Worm (Caenorhabditis elegans): ENCODE results near the gene C18B10.6.
"Not testable (repeated sequence)": the region's sequence is repeated elsewhere in the genome, so short reads cannot be mapped to it uniquely, and the experiment has no call there.

Gene C18B10.6

DNA sequence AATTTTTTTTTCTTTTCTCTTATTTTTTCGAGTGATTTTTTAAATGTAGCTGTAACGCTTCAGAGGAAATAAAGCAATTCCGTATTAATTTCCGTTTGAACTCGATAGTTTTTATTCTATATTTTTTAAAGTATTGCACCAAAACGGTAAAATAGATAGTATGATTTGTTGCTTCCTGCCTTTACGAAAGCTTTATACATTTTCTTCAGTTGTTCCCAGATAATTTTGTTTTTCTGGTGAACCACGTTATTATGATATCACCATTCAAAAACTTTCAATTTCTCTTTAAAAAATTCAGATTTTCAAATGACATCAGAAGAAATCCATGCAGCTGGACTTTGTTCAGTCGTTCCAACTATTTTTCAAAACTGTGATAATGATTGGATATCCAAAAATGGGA is 34.1 kb upstream of the C18B10.6 start, which contains the start of gene srb-18:
TSS of gene srb-18 (plus strand) at position 301 of the 400 bp plus-strand sequence.
- no peak for TF ChIP-seq ztf-29 (GFP tag; IDR thresholded peaks at IDR 0.05)
- no peak for TF ChIP-seq ztf-23 (GFP tag; IDR thresholded peaks at IDR 0.05)
- TF ChIP-seq cog-1 (tag; optimal IDR thresholded peaks at IDR 0.05) = no peak
- TF ChIP-seq med-1 (GFP tag; optimal IDR thresholded peaks at IDR 0.05; ENCODE audit: insufficient read depth) = no peak
- TF ChIP-seq T22C8.4 (GFP tag; IDR thresholded peaks at IDR 0.05) = no peak
- no peak for TF ChIP-seq tab-1 (GFP tag; IDR thresholded peaks at IDR 0.05)
- TF ChIP-seq flt-1 (GFP tag; IDR thresholded peaks at IDR 0.05) = no peak
- TF ChIP-seq ref-1 (GFP tag; conservative IDR thresholded peaks at IDR 0.05) = no peak
- no peak for TF ChIP-seq klf-2 (GFP tag; conservative IDR thresholded peaks at IDR 0.05)

DNA sequence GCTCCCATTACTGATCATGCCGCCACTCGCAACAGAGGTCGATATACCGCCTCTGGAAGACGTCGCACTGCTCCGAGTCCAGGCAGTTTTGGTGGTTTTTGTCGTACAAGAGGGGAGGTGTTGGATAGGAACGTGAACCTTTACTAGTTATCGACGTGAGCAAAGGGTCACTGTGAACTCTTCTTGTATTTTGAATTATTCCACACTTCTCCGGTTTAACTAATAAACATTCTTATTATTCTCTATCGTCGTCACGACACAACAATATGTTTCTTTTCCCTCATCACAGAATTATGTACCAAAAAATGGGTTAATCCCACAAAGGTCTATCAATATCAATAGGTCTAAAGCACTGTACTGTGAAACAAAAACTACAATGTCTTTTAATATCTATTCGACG is 30.6 kb upstream of the C18B10.6 start, which contains the start of gene nhr-171:
TSS of gene nhr-171 (plus strand) at position 301 of the 400 bp plus-strand sequence.
- not testable (repeated sequence) for TF ChIP-seq cog-1 (tag; optimal IDR thresholded peaks at IDR 0.05); ref-1 (GFP tag; conservative IDR thresholded peaks at IDR 0.05); med-1 (GFP tag; optimal IDR thresholded peaks at IDR 0.05; ENCODE audit: insufficient read depth)

- TF ChIP-seq tab-1 (GFP tag; IDR thresholded peaks at IDR 0.05) (no peak), ref-1 (GFP tag; conservative IDR thresholded peaks at IDR 0.05) (no peak), ztf-23 (GFP tag; IDR thresholded peaks at IDR 0.05) (no peak), ztf-29 (GFP tag; IDR thresholded peaks at IDR 0.05) (no peak), T22C8.4 (GFP tag; IDR thresholded peaks at IDR 0.05) (no peak), klf-2 (GFP tag; conservative IDR thresholded peaks at IDR 0.05) (no peak), flt-1 (GFP tag; IDR thresholded peaks at IDR 0.05) (no peak), med-1 (GFP tag; optimal IDR thresholded peaks at IDR 0.05; ENCODE audit: insufficient read depth) (no peak), cog-1 (tag; optimal IDR thresholded peaks at IDR 0.05) (no peak)
These were observed 27.8 kb upstream of the C18B10.6 start, which contains the start of the genes str-31 and nhr-172 for ce11 chrV:7508566-7509044. Gene str-31, minus strand, starts transcription at chrV:7508666. Gene nhr-172, plus strand, starts transcription at chrV:7508994.

DNA sequence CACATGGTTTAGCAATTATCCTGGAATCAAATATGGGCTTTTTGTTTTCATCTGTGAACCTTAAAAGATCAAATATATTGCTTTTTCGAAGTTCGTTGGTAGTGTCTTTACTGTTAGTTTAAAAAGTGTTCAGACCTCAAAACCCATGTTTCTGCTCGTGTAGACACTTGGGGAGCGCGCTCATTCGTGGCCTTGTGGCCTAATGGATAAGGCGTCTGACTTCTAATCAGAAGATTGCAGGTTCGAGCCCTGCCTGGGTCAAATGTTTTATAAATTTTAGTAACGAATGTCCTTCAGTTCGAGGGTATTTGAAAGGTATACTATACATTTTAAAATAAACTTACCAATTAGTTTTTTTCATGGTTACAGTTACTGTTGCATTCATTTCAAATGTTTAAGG is 25.4 kb upstream of the C18B10.6 start:
- TF ChIP-seq T22C8.4 (GFP tag; IDR thresholded peaks at IDR 0.05) = no peak
- TF ChIP-seq klf-2 (GFP tag; conservative IDR thresholded peaks at IDR 0.05) = no peak
- TF ChIP-seq ztf-29 (GFP tag; IDR thresholded peaks at IDR 0.05) = no peak
- TF ChIP-seq med-1 (GFP tag; optimal IDR thresholded peaks at IDR 0.05; ENCODE audit: insufficient read depth) = no peak
- no peak for TF ChIP-seq ztf-23 (GFP tag; IDR thresholded peaks at IDR 0.05)
- TF ChIP-seq tab-1 (GFP tag; IDR thresholded peaks at IDR 0.05) = no peak
- TF ChIP-seq cog-1 (tag; optimal IDR thresholded peaks at IDR 0.05) = no peak
- TF ChIP-seq flt-1 (GFP tag; IDR thresholded peaks at IDR 0.05) = no peak
- TF ChIP-seq ref-1 (GFP tag; conservative IDR thresholded peaks at IDR 0.05) = no peak

ce11 chrV:7504271-7504670 is 23.4 kb upstream of the C18B10.6 start, which contains the start of gene srh-229:
Gene srh-229, minus strand, starts transcription at chrV:7504371.
- TF ChIP-seq med-1 (GFP tag; optimal IDR thresholded peaks at IDR 0.05; ENCODE audit: insufficient read depth) = no peak
- no peak for TF ChIP-seq ztf-23 (GFP tag; IDR thresholded peaks at IDR 0.05)
- no peak for TF ChIP-seq flt-1 (GFP tag; IDR thresholded peaks at IDR 0.05)
- TF ChIP-seq klf-2 (GFP tag; conservative IDR thresholded peaks at IDR 0.05) = no peak
- no peak for TF ChIP-seq ref-1 (GFP tag; conservative IDR thresholded peaks at IDR 0.05)
- no peak for TF ChIP-seq tab-1 (GFP tag; IDR thresholded peaks at IDR 0.05)
- no peak for TF ChIP-seq T22C8.4 (GFP tag; IDR thresholded peaks at IDR 0.05)
- no peak for TF ChIP-seq cog-1 (tag; optimal IDR thresholded peaks at IDR 0.05)
- no peak for TF ChIP-seq ztf-29 (GFP tag; IDR thresholded peaks at IDR 0.05)

DNA sequence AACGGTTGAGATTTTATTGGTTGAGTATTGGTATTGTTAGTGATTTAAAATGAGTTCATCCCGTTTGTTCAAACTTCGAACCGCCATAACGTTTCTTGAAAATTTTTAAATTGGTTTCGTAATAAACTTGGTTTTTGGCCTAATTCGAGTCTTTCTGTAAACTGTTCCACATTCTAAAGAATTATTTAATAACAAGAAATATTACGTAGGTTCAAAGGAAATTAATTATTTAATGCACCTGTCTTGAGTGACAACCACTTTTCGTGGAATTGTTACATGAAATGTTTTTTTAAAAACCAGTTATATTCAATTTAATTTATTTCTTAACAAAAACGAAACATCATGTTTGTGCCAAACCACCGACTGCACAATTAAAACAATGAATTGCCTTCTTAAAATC is 20.3 kb upstream of the C18B10.6 start:
- TF ChIP-seq med-1 (GFP tag; optimal IDR thresholded peaks at IDR 0.05; ENCODE audit: insufficient read depth) (no peak), klf-2 (GFP tag; conservative IDR thresholded peaks at IDR 0.05) (no peak), cog-1 (tag; optimal IDR thresholded peaks at IDR 0.05) (no peak), ref-1 (GFP tag; conservative IDR thresholded peaks at IDR 0.05) (no peak), tab-1 (GFP tag; IDR thresholded peaks at IDR 0.05) (no peak), ztf-23 (GFP tag; IDR thresholded peaks at IDR 0.05) (no peak), T22C8.4 (GFP tag; IDR thresholded peaks at IDR 0.05) (no peak), flt-1 (GFP tag; IDR thresholded peaks at IDR 0.05) (no peak), ztf-29 (GFP tag; IDR thresholded peaks at IDR 0.05) (no peak)

- no peak for TF ChIP-seq tab-1 (GFP tag; IDR thresholded peaks at IDR 0.05)
These were observed 16.6 kb upstream of the C18B10.6 start, which contains the start of gene srh-79 for ce11 chrV:7497440-7497839. Gene srh-79, plus strand, starts transcription at chrV:7497740.

DNA sequence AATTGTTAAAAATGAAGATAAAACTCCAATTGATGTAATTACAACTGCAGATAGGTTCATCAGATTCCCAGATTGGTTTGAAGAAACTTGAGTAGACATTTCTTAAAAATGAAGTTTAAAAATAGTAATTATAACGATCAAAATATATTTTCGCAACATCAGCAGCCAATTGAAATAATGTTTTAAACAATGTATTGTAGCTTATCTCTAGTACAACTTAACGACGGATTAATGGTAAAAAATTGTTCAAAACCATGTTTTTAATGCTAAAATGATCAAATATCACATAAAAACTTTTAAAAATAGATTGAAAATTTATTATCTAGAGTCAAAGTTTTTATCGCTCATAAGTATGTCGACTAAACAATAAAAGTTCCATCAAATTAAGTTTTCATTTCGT is 14.3 kb upstream of the C18B10.6 start, which contains the start of gene srbc-11:
TSS of gene srbc-11 (minus strand) at position 101 of the 400 bp plus-strand sequence.
- TF ChIP-seq flt-1 (GFP tag; IDR thresholded peaks at IDR 0.05) (no peak), klf-2 (GFP tag; conservative IDR thresholded peaks at IDR 0.05) (no peak), cog-1 (tag; optimal IDR thresholded peaks at IDR 0.05) (no peak), med-1 (GFP tag; optimal IDR thresholded peaks at IDR 0.05; ENCODE audit: insufficient read depth) (no peak), ref-1 (GFP tag; conservative IDR thresholded peaks at IDR 0.05) (no peak), tab-1 (GFP tag; IDR thresholded peaks at IDR 0.05) (no peak), ztf-23 (GFP tag; IDR thresholded peaks at IDR 0.05) (no peak), ztf-29 (GFP tag; IDR thresholded peaks at IDR 0.05) (no peak), T22C8.4 (GFP tag; IDR thresholded peaks at IDR 0.05) (no peak)

DNA sequence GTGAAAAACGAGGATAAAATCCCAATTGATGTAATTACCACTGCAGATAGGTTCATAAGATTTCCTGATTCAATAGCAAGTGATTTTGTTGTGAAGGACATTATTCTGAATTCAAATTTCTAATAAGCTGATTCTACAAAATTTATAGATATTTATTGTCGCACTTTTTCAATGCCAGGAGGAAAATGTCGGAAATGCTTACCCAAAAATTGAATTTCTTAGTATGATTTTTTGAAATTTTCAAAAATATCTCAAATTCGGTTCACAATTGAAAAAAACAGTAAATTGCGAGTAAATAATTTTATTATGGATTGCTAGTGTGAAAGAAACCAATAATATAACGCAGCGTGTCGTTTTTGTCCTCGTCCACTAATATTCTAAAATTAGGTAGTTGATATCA is 12.1 kb upstream of the C18B10.6 start, which contains the start of gene srbc-10:
TSS of gene srbc-10 (minus strand) at position 101 of the 400 bp plus-strand sequence.
- no peak for TF ChIP-seq tab-1 (GFP tag; IDR thresholded peaks at IDR 0.05)
- no peak for TF ChIP-seq cog-1 (tag; optimal IDR thresholded peaks at IDR 0.05)
- no peak for TF ChIP-seq T22C8.4 (GFP tag; IDR thresholded peaks at IDR 0.05)
- TF ChIP-seq med-1 (GFP tag; optimal IDR thresholded peaks at IDR 0.05; ENCODE audit: insufficient read depth) = no peak
- TF ChIP-seq ztf-23 (GFP tag; IDR thresholded peaks at IDR 0.05) = no peak
- no peak for TF ChIP-seq flt-1 (GFP tag; IDR thresholded peaks at IDR 0.05)
- TF ChIP-seq klf-2 (GFP tag; conservative IDR thresholded peaks at IDR 0.05) = no peak
- no peak for TF ChIP-seq ztf-29 (GFP tag; IDR thresholded peaks at IDR 0.05)
- TF ChIP-seq ref-1 (GFP tag; conservative IDR thresholded peaks at IDR 0.05) = no peak

DNA sequence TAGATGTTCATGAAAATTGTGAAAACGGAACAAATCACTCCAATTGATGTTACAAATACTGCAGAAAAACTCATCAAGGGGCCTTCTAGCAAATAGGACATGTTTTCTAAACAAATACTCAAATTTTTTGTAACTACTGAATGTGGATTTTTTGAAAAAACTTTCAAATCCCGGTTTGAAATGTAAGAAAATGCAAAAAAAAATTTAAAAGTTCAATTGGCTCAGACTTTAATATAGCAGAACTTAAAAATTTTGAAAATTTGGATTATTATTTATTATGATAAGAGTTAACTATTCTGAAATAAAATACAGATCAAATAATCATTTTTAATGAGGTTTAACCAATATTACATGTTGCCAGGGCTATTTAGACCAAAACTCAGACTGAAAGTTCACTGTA is 9.5 kb upstream of the C18B10.6 start, which contains the start of gene srbc-9:
TSS of gene srbc-9 (minus strand) at position 101 of the 400 bp plus-strand sequence.
- TF ChIP-seq ztf-23 (GFP tag; IDR thresholded peaks at IDR 0.05) (no peak), med-1 (GFP tag; optimal IDR thresholded peaks at IDR 0.05; ENCODE audit: insufficient read depth) (no peak), cog-1 (tag; optimal IDR thresholded peaks at IDR 0.05) (no peak), flt-1 (GFP tag; IDR thresholded peaks at IDR 0.05) (no peak), tab-1 (GFP tag; IDR thresholded peaks at IDR 0.05) (no peak), T22C8.4 (GFP tag; IDR thresholded peaks at IDR 0.05) (no peak), ztf-29 (GFP tag; IDR thresholded peaks at IDR 0.05) (no peak), klf-2 (GFP tag; conservative IDR thresholded peaks at IDR 0.05) (no peak), ref-1 (GFP tag; conservative IDR thresholded peaks at IDR 0.05) (no peak)

Data from whole organism, midembryonic.